Fruit fly (Drosophila melanogaster) whole organism, pupa: Measurements from ENCODE around the gene CG13784.

ENCODE experiments used
- CG10348 ChIP-seq: fragments of 200-800 bp; sonication (Bioruptor generic); IDR thresholded peaks from 2 replicates; pipeline ENCODE4 v1.3.6; 2022; ENCODE audit warnings: missing biosample characterization, missing genetic modification characterization
- CG14655 ChIP-seq: fragments of 200-800 bp; sonication (Bioruptor generic); optimal IDR thresholded peaks from 3 replicates; lab custom pipeline; 2017; ENCODE audit warnings: mild to moderate bottlenecking, missing biosample characterization, missing genetic modification reagents, missing genetic modification characterization
- CG15710 ChIP-seq: fragments of 200-800 bp; sonication (Bioruptor generic); optimal IDR thresholded peaks from 2 replicates; lab custom pipeline; 2018; ENCODE audit warnings: missing biosample characterization, mild to moderate bottlenecking, missing genetic modification characterization, moderate library complexity
- CG32121 ChIP-seq: fragments of 200-800 bp; sonication (Bioruptor generic); IDR thresholded peaks from 2 replicates; pipeline ENCODE4 v1.3.6; 2022; ENCODE audit warnings: missing biosample characterization, missing genetic modification characterization
- CG34367 ChIP-seq: fragments of 200-800 bp; sonication (Bioruptor generic); optimal IDR thresholded peaks from 2 replicates; lab custom pipeline; 2018; ENCODE audit warnings: missing biosample characterization, mild to moderate bottlenecking, missing genetic modification characterization
- CG4496 ChIP-seq: fragments of 200-800 bp; sonication (Bioruptor generic); IDR thresholded peaks from 3 replicates; pipeline ENCODE4 v1.3.6; 2022; ENCODE audit warnings: missing biosample characterization, missing genetic modification characterization
- CG8159 ChIP-seq: fragments of 200-800 bp; sonication (Bioruptor generic); optimal IDR thresholded peaks from 3 replicates; lab custom pipeline; 2018; ENCODE audit warnings: missing biosample characterization, mild to moderate bottlenecking, missing genetic modification characterization, moderate library complexity
- CG8301 ChIP-seq: fragments of 200-800 bp; sonication (Bioruptor generic); optimal IDR thresholded peaks from 2 replicates; lab custom pipeline; 2018; ENCODE audit warnings: missing biosample characterization, mild to moderate bottlenecking, missing genetic modification characterization
- CG9948 ChIP-seq: fragments of 200-800 bp; sonication (Bioruptor generic); optimal IDR thresholded peaks from 2 replicates; lab custom pipeline; 2018; ENCODE audit warnings: missing biosample characterization, mild to moderate bottlenecking, missing genetic modification characterization, moderate library complexity
- D1 ChIP-seq: fragments of 200-800 bp; sonication (Bioruptor generic); optimal IDR thresholded peaks from 2 replicates; lab custom pipeline; 2018; ENCODE audit warnings: missing biosample characterization, mild to moderate bottlenecking, missing genetic modification characterization, moderate library complexity
- Pif1A ChIP-seq: fragments of 200-800 bp; sonication (Bioruptor generic); optimal IDR thresholded peaks from 3 replicates; lab custom pipeline; 2016; ENCODE audit warnings: missing biosample characterization, missing genetic modification characterization
- Pif1B ChIP-seq: fragments of 200-800 bp; sonication (Bioruptor generic); optimal IDR thresholded peaks from 3 replicates; lab custom pipeline; 2016; ENCODE audit warnings: missing biosample characterization, missing genetic modification characterization
- fd96Ca ChIP-seq: fragments of 200-800 bp; sonication (Bioruptor generic); IDR thresholded peaks from 3 replicates; pipeline ENCODE4 v1.3.6; 2022; ENCODE audit warnings: missing biosample characterization, missing genetic modification characterization

- no peak for TF ChIP-seq fd96Ca (GFP tag; lab: Robert Waterston, UW)
- no peak for TF ChIP-seq CG34367 (tag; lab: Kevin White, UChicago)
- TF ChIP-seq Pif1A (GFP tag; lab: Kevin White, UChicago): no peak
- TF ChIP-seq CG8159 (tag; lab: Kevin White, UChicago): no peak
- no peak for TF ChIP-seq CG4496 (GFP tag; lab: Robert Waterston, UW)
- TF ChIP-seq CG10348 (GFP tag; lab: Robert Waterston, UW): no peak
- no peak for TF ChIP-seq CG32121 (GFP tag; lab: Robert Waterston, UW)
- no peak for TF ChIP-seq Pif1B (GFP tag; lab: Kevin White, UChicago)
- TF ChIP-seq CG8301 (tag; lab: Kevin White, UChicago): no peak
- TF ChIP-seq CG14655 (GFP tag; lab: Kevin White, UChicago): no peak
- TF ChIP-seq D1 (tag; lab: Kevin White, UChicago): no peak
- TF ChIP-seq CG9948 (tag; lab: Kevin White, UChicago): no peak
- no peak for TF ChIP-seq CG15710 (tag; lab: Kevin White, UChicago)
Measured at dm6 chr2L:7169003-7169402, 50.8 kb downstream of the CG13784 start.
